Worm (Caenorhabditis elegans): ENCODE measurements around the gene K08E3.2.

Gene K08E3.2

DNA sequence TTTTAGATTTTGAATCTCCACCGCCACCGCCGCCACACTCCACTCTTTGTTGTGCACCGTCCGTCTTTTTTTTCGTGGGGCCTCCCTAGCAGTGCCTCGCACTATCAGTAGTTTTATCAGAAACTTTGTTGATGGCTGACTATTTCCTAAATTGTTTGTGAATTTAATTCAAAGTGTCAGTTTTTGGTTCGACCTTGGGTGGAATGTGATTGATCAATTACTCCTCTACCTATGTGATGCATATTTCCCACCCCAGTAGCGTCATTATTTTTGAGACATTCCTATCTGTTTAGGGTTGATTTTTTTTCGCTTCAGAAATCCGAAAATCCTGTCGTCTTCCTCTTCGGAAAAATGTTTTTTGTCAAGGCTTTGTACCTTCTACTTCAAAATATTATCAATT, 37.8 kb downstream of the K08E3.2 start:
- no peak for TF ChIP-seq jun-1 (tag; optimal IDR thresholded peaks at IDR 0.05)
- TF ChIP-seq ZK546.5 (tag; optimal IDR thresholded peaks at IDR 0.05), result no peak
- TF ChIP-seq egl-5 (tag; optimal IDR thresholded peaks at IDR 0.05), result no peak
- peak; percentile 6 for TF ChIP-seq nhr-25 (tag; optimal IDR thresholded peaks at IDR 0.05)
- no peak for TF ChIP-seq lin-15B (tag; optimal IDR thresholded peaks at IDR 0.05)
- TF ChIP-seq ztf-4 (tag; optimal IDR thresholded peaks at IDR 0.05), result no peak
- TF ChIP-seq nhr-23 (tag; optimal IDR thresholded peaks at IDR 0.05), result peak; percentile 1
- no peak for TF ChIP-seq unc-39 (tag; optimal IDR thresholded peaks at IDR 0.05)
- TF ChIP-seq elt-3 (tag; optimal IDR thresholded peaks at IDR 0.05), result no peak
- TF ChIP-seq fos-1 (tag; optimal IDR thresholded peaks at IDR 0.05), result no peak
- TF ChIP-seq ceh-9 (tag; optimal IDR thresholded peaks at IDR 0.05), result no peak
- TF ChIP-seq mml-1 (tag; optimal IDR thresholded peaks at IDR 0.05), result no peak
- TF ChIP-seq snpc-4 (tag; optimal IDR thresholded peaks at IDR 0.05), result no peak

DNA sequence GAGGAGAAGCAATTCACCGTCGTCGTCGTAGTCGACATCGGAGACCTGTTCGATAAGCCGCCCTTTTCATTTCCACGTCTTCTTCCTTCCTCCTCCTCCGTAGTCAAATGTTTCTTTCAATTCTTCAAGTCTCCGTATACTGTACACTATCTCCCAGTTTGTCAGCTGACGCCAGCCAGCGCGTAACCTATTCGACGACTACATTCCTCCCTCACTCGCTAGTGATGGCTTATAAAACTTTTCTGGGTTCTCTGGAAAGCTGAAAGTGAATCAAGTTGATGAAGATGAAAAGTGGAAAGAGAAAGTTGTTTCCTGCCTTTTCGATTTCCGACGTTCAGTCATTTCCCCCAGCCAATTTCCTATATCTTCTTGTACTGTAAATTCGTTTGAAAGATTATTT, 39.4 kb downstream of the K08E3.2 start:
- TF ChIP-seq aly-2 (tag; optimal IDR thresholded peaks at IDR 0.05) (no peak), mdl-1 (tag; optimal IDR thresholded peaks at IDR 0.05) (no peak), nfya-1 (tag; optimal IDR thresholded peaks at IDR 0.05; ENCODE audit: insufficient read depth) (peak; percentile 20), nhr-23 (tag; optimal IDR thresholded peaks at IDR 0.05) (peak; percentile 65), nhr-43 (tag; optimal IDR thresholded peaks at IDR 0.05; ENCODE audit: poor library complexity, severe bottlenecking) (peak; percentile 26), ama-1 (optimal IDR thresholded peaks at IDR 0.05) (peak; percentile 68), nhr-25 (tag; optimal IDR thresholded peaks at IDR 0.05) (peak; percentile 60), nhr-77 (tag; optimal IDR thresholded peaks at IDR 0.05) (no peak)

DNA sequence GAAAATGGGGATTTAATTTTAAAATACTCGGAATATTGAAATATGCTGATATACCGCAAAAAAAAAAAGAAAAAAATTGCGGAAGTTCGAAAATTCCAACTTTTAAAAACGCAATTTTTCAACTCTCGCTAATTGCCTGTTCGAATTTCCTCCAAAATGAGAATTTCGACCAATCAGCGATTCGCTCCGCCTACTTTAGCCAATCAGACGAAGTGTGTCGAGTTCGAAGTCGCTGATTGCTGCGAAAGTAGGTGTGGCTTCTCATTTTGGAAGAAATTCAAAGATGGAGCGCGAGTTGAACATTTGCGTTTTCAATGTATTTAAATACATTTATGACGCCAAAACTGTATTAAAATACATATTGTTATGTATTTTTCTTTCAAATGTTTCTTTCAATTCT, 40.1 kb downstream of the K08E3.2 start:
- TF ChIP-seq egl-5 (tag; optimal IDR thresholded peaks at IDR 0.05) (no peak), nfya-1 (tag; optimal IDR thresholded peaks at IDR 0.05; ENCODE audit: insufficient read depth) (peak; percentile 82)

DNA sequence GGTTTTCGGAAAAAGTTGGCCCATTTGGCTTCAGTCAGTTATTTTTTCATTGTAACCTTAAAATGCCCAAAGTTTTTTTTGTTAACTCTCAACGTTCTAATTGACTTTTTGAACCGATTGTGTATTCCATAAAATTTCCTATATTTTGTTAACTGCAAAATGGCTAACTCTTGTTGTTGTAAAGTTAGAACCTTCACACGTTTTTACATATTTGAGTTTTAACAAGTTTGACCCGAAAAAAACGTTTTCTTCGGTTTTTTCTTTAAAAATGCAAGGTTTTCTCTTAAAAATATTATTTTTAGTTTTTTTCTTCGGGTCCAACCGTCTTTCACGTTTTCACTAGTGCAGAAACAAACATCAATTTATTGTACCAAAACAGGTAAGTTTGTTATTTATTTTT, 46.8 kb downstream of the K08E3.2 start, which contains the start of gene lit-1:
lit-1 (plus strand) TSS at position 301 of the 400 bp plus-strand sequence.
- TF ChIP-seq ama-1 (optimal IDR thresholded peaks at IDR 0.05) (no peak), nhr-23 (tag; optimal IDR thresholded peaks at IDR 0.05) (no peak), nhr-11 (tag; optimal IDR thresholded peaks at IDR 0.05) (no peak)

DNA sequence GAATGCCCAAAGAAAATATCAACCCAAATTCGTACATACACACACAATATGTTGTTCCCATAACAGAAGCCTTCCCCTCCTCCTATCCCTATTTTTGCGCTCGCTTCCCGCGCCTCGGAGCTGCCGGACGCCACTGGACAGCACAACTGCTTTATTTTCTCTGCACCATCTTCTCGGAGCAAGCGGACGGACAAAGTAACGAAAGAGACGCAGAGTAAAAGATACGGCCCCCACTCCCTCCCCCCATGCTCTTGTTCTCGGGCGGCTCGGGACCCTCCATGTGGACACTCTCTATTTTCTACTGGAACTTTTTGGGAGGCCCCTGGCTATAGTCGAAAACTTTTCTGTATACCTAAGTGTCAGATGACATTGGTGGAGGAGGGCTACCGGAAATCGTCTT, 50.7 kb downstream of the K08E3.2 start:
- TF ChIP-seq ztf-11 (tag; optimal IDR thresholded peaks at IDR 0.05), result no peak
- TF ChIP-seq daf-12 (tag; optimal IDR thresholded peaks at IDR 0.05), result no peak
- TF ChIP-seq lin-15B (tag; optimal IDR thresholded peaks at IDR 0.05), result peak; percentile 22
- peak; percentile 60 for TF ChIP-seq hmg-11 (tag; optimal IDR thresholded peaks at IDR 0.05)
- no peak for TF ChIP-seq elt-2 (tag; optimal IDR thresholded peaks at IDR 0.05)
- no peak for TF ChIP-seq nhr-23 (tag; optimal IDR thresholded peaks at IDR 0.05)
- TF ChIP-seq nfya-1 (tag; optimal IDR thresholded peaks at IDR 0.05; ENCODE audit: insufficient read depth), result peak; percentile 67
- no peak for TF ChIP-seq nhr-11 (tag; optimal IDR thresholded peaks at IDR 0.05)
- TF ChIP-seq ceh-28 (tag; optimal IDR thresholded peaks at IDR 0.05), result no peak
- TF ChIP-seq fkh-10 (GFP tag; optimal IDR thresholded peaks at IDR 0.05), result peak; percentile 0
- no peak for TF ChIP-seq sea-2 (GFP tag; optimal IDR thresholded peaks at IDR 0.05)
- no peak for TF ChIP-seq skn-1 (tag; optimal IDR thresholded peaks at IDR 0.05)
- peak; percentile 51 for TF ChIP-seq lin-39 (tag; optimal IDR thresholded peaks at IDR 0.05)
- no peak for TF ChIP-seq ceh-9 (tag; optimal IDR thresholded peaks at IDR 0.05)
- no peak for TF ChIP-seq unc-62 (GFP tag; optimal IDR thresholded peaks at IDR 0.05)
- no peak for TF ChIP-seq zag-1 (tag; optimal IDR thresholded peaks at IDR 0.05)
- no peak for TF ChIP-seq elt-3 (tag; optimal IDR thresholded peaks at IDR 0.05)
- no peak for TF ChIP-seq mdl-1 (tag; optimal IDR thresholded peaks at IDR 0.05)
- TF ChIP-seq pha-4 (tag; optimal IDR thresholded peaks at IDR 0.05), result no peak

All from whole organism, L3 larva.